Fruit fly (Drosophila melanogaster): Measurements from ENCODE around the gene Anp.

Gene Anp

DNA sequence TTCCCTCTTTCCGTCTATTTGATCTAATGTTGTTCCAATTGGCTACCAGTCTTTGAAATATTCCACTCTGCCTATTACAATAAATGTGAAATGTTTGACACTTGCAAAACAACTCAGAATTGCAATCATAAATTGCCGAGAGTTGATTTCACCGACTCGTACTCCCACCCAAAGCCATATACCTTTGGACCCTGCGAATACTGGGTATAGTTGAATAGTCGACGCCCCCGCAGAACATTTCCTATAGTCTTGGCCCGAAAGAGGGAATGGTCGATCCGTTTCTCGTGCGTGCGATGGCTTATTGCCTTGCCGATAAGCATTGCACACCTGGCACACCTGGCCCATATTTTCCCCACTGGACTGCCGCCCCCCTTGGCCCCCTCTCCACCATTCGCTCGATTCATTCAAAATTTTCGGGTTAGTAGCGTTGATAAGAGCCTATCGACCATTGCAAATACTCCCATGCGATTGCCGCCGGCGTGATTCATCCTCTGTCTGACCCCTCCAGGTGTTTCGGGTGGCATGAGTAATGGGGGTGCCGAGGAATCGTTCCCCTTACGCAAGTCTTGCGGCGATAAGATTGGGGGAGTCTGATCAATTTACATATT is 9.6 kb upstream of the Anp start (continued):
- TF ChIP-seq ATbp (GFP tag; optimal IDR thresholded peaks at IDR 0.05): peak; percentile 17
- no peak for TF ChIP-seq CTCF (GFP tag; optimal IDR thresholded peaks at IDR 0.05)
- peak; percentile 23 for TF ChIP-seq CG13624 (GFP tag; optimal IDR thresholded peaks at IDR 0.05)
- TF ChIP-seq CG15514 (GFP tag; optimal IDR thresholded peaks at IDR 0.05): peak; percentile 6
- peak; percentile 11 for TF ChIP-seq Xbp1 (GFP tag; optimal IDR thresholded peaks at IDR 0.05)
- TF ChIP-seq Antp (GFP tag; optimal IDR thresholded peaks at IDR 0.05): peak; percentile 24
- TF ChIP-seq Ets97D (GFP tag; optimal IDR thresholded peaks at IDR 0.05): no peak
- no peak for TF ChIP-seq CG5180 (GFP tag; optimal IDR thresholded peaks at IDR 0.05)
- TF ChIP-seq CG18599 (GFP tag; optimal IDR thresholded peaks at IDR 0.05): peak; percentile 42
- TF ChIP-seq ham (GFP tag; IDR thresholded peaks at IDR 0.05): 0 out of 2 replicates have a peak, but pooled peaks have one; percentile 5
- no peak for TF ChIP-seq zen2 (GFP tag; IDR thresholded peaks at IDR 0.05; ENCODE audit: partially characterized antibody)
- TF ChIP-seq exex (tag; optimal IDR thresholded peaks at IDR 0.05): peak; percentile 14
- TF ChIP-seq dpn (GFP tag; optimal IDR thresholded peaks at IDR 0.05): peak; percentile 24 to 44
- peak; percentile 15 for TF ChIP-seq CHES-1-like (GFP tag; optimal IDR thresholded peaks at IDR 0.05)
- peak; percentile 44 for TF ChIP-seq CG3847 (GFP tag; IDR thresholded peaks at IDR 0.05)
- peak; percentile 0 for TF ChIP-seq D19A (tag; optimal IDR thresholded peaks at IDR 0.05)
- TF ChIP-seq chinmo (GFP tag; IDR thresholded peaks at IDR 0.05; ENCODE audit: partially characterized antibody): peak; percentile 71; the same call in 2 of the 4 replicates
- TF ChIP-seq pros (GFP tag; optimal IDR thresholded peaks at IDR 0.05): no peak
- TF ChIP-seq crol (GFP tag; IDR thresholded peaks at IDR 0.05): peak; percentile 79
- no peak for TF ChIP-seq CG9727 (GFP tag; optimal IDR thresholded peaks at IDR 0.05)
- TF ChIP-seq Pdp1 (GFP tag; optimal IDR thresholded peaks at IDR 0.05): peak; percentile 29 to 80
- TF ChIP-seq Blimp-1 (GFP tag; optimal IDR thresholded peaks at IDR 0.05): peak; percentile 2
- peak; percentile 52 for TF ChIP-seq sob (GFP tag; IDR thresholded peaks at IDR 0.05)
- TF ChIP-seq CG7357 (GFP tag; IDR thresholded peaks at IDR 0.05): 0 out of 3 replicates have a peak, but pooled peaks have one; percentile 23
- TF ChIP-seq CG18262 (tag; optimal IDR thresholded peaks at IDR 0.05): no peak
- no peak for TF ChIP-seq org-1 (GFP tag; optimal IDR thresholded peaks at IDR 0.05)
- TF ChIP-seq CG7839 (tag; optimal IDR thresholded peaks at IDR 0.05): peak; percentile 31
- TF ChIP-seq row (GFP tag; IDR thresholded peaks at IDR 0.05): peak; percentile 72
- TF ChIP-seq CG17385 (GFP tag; optimal IDR thresholded peaks at IDR 0.05): peak; percentile 14
- TF ChIP-seq slbo (GFP tag; IDR thresholded peaks at IDR 0.05): peak; percentile 73
- TF ChIP-seq MBD-R2 (GFP tag; IDR thresholded peaks at IDR 0.05): peak; percentile 11; the same call in 1 of the 2 replicates
- TF ChIP-seq fd96Cb (tag; optimal IDR thresholded peaks at IDR 0.05): peak; percentile 5
- peak; percentile 26; the same call in 1 of the 2 replicates for TF ChIP-seq Rfx (GFP tag; IDR thresholded peaks at IDR 0.05)
- no peak for TF ChIP-seq CG6813 (GFP tag; optimal IDR thresholded peaks at IDR 0.05)
- peak; percentile 57 for TF ChIP-seq lab (GFP tag; optimal IDR thresholded peaks at IDR 0.05)
- peak; percentile 39 for TF ChIP-seq dmrt99B (tag; optimal IDR thresholded peaks at IDR 0.05)
- peak; percentile 27 for TF ChIP-seq Dip3 (GFP tag; optimal IDR thresholded peaks at IDR 0.05)
- TF ChIP-seq trh (GFP tag; optimal IDR thresholded peaks at IDR 0.05): no peak
- no peak for TF ChIP-seq CG16815 (GFP tag; optimal IDR thresholded peaks at IDR 0.05)
- TF ChIP-seq ro (GFP tag; IDR thresholded peaks at IDR 0.05): no peak
- peak; percentile 49; the same call in 1 of the 3 replicates for TF ChIP-seq CG17361 (GFP tag; IDR thresholded peaks at IDR 0.05)
- TF ChIP-seq CG13296 (GFP tag; optimal IDR thresholded peaks at IDR 0.05): peak; percentile 52
- peak; percentile 89 for TF ChIP-seq sug (tag; optimal IDR thresholded peaks at IDR 0.05)
